Fruit fly (Drosophila melanogaster) whole organism, embryonic: ENCODE data around the gene Wdfy2.

Source experiments
- Abd-B ChIP-seq: fragments of 200-800 bp; sonication (Bioruptor generic); optimal IDR thresholded peaks from 2 replicates; lab custom pipeline; 2018; ENCODE audit warnings: missing biosample characterization, mild to moderate bottlenecking, missing genetic modification characterization, moderate library complexity
- B-H1 ChIP-seq: fragments of 200-800 bp; sonication (Bioruptor generic); IDR thresholded peaks from 3 replicates; pipeline ENCODE4 v1.3.6; 2022; ENCODE audit warnings: missing biosample characterization, missing genetic modification characterization
- CG11093 ChIP-seq: fragments of 200-800 bp; sonication (Bioruptor generic); IDR thresholded peaks from 3 replicates; pipeline ENCODE4 v1.3.6; 2022; ENCODE audit warnings: missing biosample characterization, missing genetic modification characterization
- CG11398 ChIP-seq: fragments of 200-800 bp; sonication (Bioruptor generic); optimal IDR thresholded peaks from 2 replicates; lab custom pipeline; 2016; ENCODE audit warnings: missing biosample characterization, missing genetic modification characterization
- CG12299 ChIP-seq: fragments of 200-800 bp; sonication (Bioruptor generic); optimal IDR thresholded peaks from 2 replicates; lab custom pipeline; 2018; ENCODE audit warnings: missing biosample characterization, mild to moderate bottlenecking, missing genetic modification characterization
- CG14710 ChIP-seq: fragments of 200-800 bp; sonication (Bioruptor generic); optimal IDR thresholded peaks from 3 replicates; lab custom pipeline; 2019; ENCODE audit warnings: missing biosample characterization, mild to moderate bottlenecking, missing genetic modification characterization, moderate library complexity
- CG1647 ChIP-seq: fragments of 200-800 bp; sonication (Bioruptor generic); optimal IDR thresholded peaks from 3 replicates; lab custom pipeline; 2016; ENCODE audit warnings: missing biosample characterization, missing genetic modification characterization
- CG17802 ChIP-seq: fragments of 200-800 bp; sonication (Bioruptor generic); optimal IDR thresholded peaks from 2 replicates; lab custom pipeline; 2018; ENCODE audit warnings: missing biosample characterization, mild to moderate bottlenecking, missing genetic modification characterization, moderate library complexity
- CG18262 ChIP-seq: fragments of 200-800 bp; optimal IDR thresholded peaks from 3 replicates; lab custom pipeline; 2019; ENCODE audit warnings: missing biosample characterization, mild to moderate bottlenecking, missing genetic modification characterization, moderate library complexity
- CG2116 ChIP-seq: fragments of 200-800 bp; sonication (Bioruptor generic); optimal IDR thresholded peaks from 3 replicates; lab custom pipeline; 2018; ENCODE audit warnings: missing biosample characterization, mild to moderate bottlenecking, missing genetic modification characterization
- CG30020 ChIP-seq: fragments of 200-800 bp; optimal IDR thresholded peaks from 2 replicates; lab custom pipeline; 2019; ENCODE audit warnings: missing biosample characterization, mild to moderate bottlenecking, missing genetic modification characterization, moderate library complexity
- CG4328 ChIP-seq: fragments of 200-800 bp; sonication (Bioruptor generic); optimal IDR thresholded peaks from 3 replicates; lab custom pipeline; 2017; ENCODE audit warnings: missing biosample characterization, missing genetic modification reagents, missing genetic modification characterization
- CG4617 ChIP-seq: fragments of 200-800 bp; sonication (Bioruptor generic); optimal IDR thresholded peaks from 3 replicates; lab custom pipeline; 2016; ENCODE audit warnings: missing biosample characterization, missing genetic modification characterization, borderline replicate concordance
- CG4854 ChIP-seq: fragments of 200-800 bp; sonication (Bioruptor generic); optimal IDR thresholded peaks from 2 replicates; lab custom pipeline; 2016; ENCODE audit warnings: missing biosample characterization, missing genetic modification characterization, inconsistent platforms
- CG7357 ChIP-seq: fragments of 200-800 bp; sonication (Bioruptor generic); IDR thresholded peaks from 3 replicates; pipeline ENCODE4 v1.3.6; 2022; ENCODE audit warnings: missing biosample characterization, missing genetic modification characterization
- CG8478 ChIP-seq: fragments of >200 bp; optimal IDR thresholded peaks from 2 replicates; lab custom pipeline; 2018
- CHES-1-like ChIP-seq: fragments of 200-800 bp; sonication (Bioruptor generic); optimal IDR thresholded peaks from 2 replicates; lab custom pipeline; 2016; ENCODE audit warnings: missing biosample characterization, missing genetic modification characterization
- Dref ChIP-seq: fragments of 200-800 bp; sonication (Bioruptor generic); IDR thresholded peaks from 2 replicates; pipeline ENCODE4 v1.3.6; 2022; ENCODE audit warnings: missing biosample characterization, missing genetic modification characterization
- E2f1 ChIP-seq: fragments of 200-800 bp; sonication (Bioruptor generic); IDR thresholded peaks from 2 replicates; pipeline ENCODE4 v1.3.6; 2022; ENCODE audit warnings: missing biosample characterization, missing genetic modification characterization
- HLH4C ChIP-seq: fragments of 200-800 bp; sonication (Bioruptor generic); IDR thresholded peaks from 3 replicates; pipeline ENCODE4 v1.3.6; 2022; ENCODE audit warnings: missing biosample characterization, missing genetic modification characterization; ENCODE audit not compliant: partially characterized antibody
- Hey ChIP-seq: fragments of 200-800 bp; sonication (Bioruptor generic); optimal IDR thresholded peaks from 3 replicates; lab custom pipeline; 2018; ENCODE audit warnings: missing biosample characterization, mild to moderate bottlenecking, missing genetic modification characterization
- MESR4 ChIP-seq: fragments of 200-800 bp; sonication (Bioruptor generic); optimal IDR thresholded peaks from 2 replicates; lab custom pipeline; 2018; ENCODE audit warnings: missing biosample characterization, mild to moderate bottlenecking, missing genetic modification characterization, moderate library complexity
- MTF-1 ChIP-seq: fragments of 200-800 bp; sonication (Bioruptor generic); optimal IDR thresholded peaks from 2 replicates; lab custom pipeline; 2018; ENCODE audit warnings: missing biosample characterization, mild to moderate bottlenecking, missing genetic modification characterization, borderline replicate concordance
- Nf-YB ChIP-seq: fragments of 200-800 bp; sonication (Bioruptor generic); optimal IDR thresholded peaks from 3 replicates; lab custom pipeline; 2019; ENCODE audit warnings: missing biosample characterization, mild to moderate bottlenecking, missing genetic modification characterization, moderate library complexity
- Nf-YC ChIP-seq: fragments of 200-800 bp; optimal IDR thresholded peaks from 3 replicates; lab custom pipeline; 2019; ENCODE audit warnings: missing biosample characterization, mild to moderate bottlenecking, missing genetic modification characterization, moderate library complexity
- Oaz ChIP-seq: fragments of 200-800 bp; sonication (Bioruptor generic); IDR thresholded peaks from 2 replicates; pipeline ENCODE4 v1.3.6; 2022; ENCODE audit warnings: missing biosample characterization, missing genetic modification characterization
- Rfx ChIP-seq: fragments of 200-800 bp; sonication (Bioruptor generic); IDR thresholded peaks from 2 replicates; pipeline ENCODE4 v1.3.6; 2022; ENCODE audit warnings: missing biosample characterization, missing genetic modification characterization
- abd-A ChIP-seq: fragments of 200-800 bp; sonication (Bioruptor generic); optimal IDR thresholded peaks from 3 replicates; lab custom pipeline; 2019; ENCODE audit warnings: missing biosample characterization, mild to moderate bottlenecking, missing genetic modification characterization, moderate library complexity
- bsh ChIP-seq, 2 experiments: fragments of 200-800 bp; sonication (Bioruptor generic); optimal IDR thresholded peaks; 2 replicates each; lab custom pipeline; 2017 to 2018; ENCODE audit warnings: mild to moderate bottlenecking in 2 of 2, missing biosample characterization in 2 of 2, missing genetic modification characterization in 2 of 2, moderate library complexity in 1 of 2
- eyg ChIP-seq: fragments of 200-800 bp; sonication (Bioruptor generic); optimal IDR thresholded peaks from 3 replicates; lab custom pipeline; 2016; ENCODE audit warnings: missing biosample characterization, missing genetic modification characterization
- gem ChIP-seq: fragments of 200-800 bp; sonication (Bioruptor generic); optimal IDR thresholded peaks from 2 replicates; lab custom pipeline; 2019; ENCODE audit warnings: missing biosample characterization, mild to moderate bottlenecking, missing genetic modification characterization, moderate library complexity
- gfzf ChIP-seq: fragments of 200-800 bp; sonication (Bioruptor generic); optimal IDR thresholded peaks from 2 replicates; lab custom pipeline; 2016; ENCODE audit warnings: missing biosample characterization, mild to moderate bottlenecking, missing genetic modification characterization, moderate library complexity
- jumu ChIP-seq: fragments of 200-800 bp; sonication (Bioruptor generic); optimal IDR thresholded peaks from 3 replicates; lab custom pipeline; 2016; ENCODE audit warnings: missing biosample characterization, missing genetic modification characterization
- lola ChIP-seq, 3 experiments: fragments of >200 bp in 2 of 3; fragments of 200-800 bp in 1 of 3; sonication (Bioruptor generic) in 1 of 3; optimal IDR thresholded peaks; 2 replicates each; lab custom pipeline; 2017 to 2019; ENCODE audit warnings: missing biosample characterization in 3 of 3, missing genetic modification characterization in 3 of 3, mild to moderate bottlenecking in 1 of 3, moderate library complexity in 1 of 3
- phol ChIP-seq: fragments of 200-800 bp; sonication (Bioruptor generic); optimal IDR thresholded peaks from 3 replicates; lab custom pipeline; 2018; ENCODE audit warnings: missing biosample characterization, mild to moderate bottlenecking, missing genetic modification characterization, moderate library complexity
- pros ChIP-seq: fragments of 200-800 bp; sonication (Bioruptor generic); optimal IDR thresholded peaks from 3 replicates; lab custom pipeline; 2019; ENCODE audit warnings: missing biosample characterization, mild to moderate bottlenecking, missing genetic modification characterization, moderate library complexity
- unpg ChIP-seq: fragments of 200-800 bp; sonication (Bioruptor generic); optimal IDR thresholded peaks from 3 replicates; lab custom pipeline; 2018; ENCODE audit warnings: missing biosample characterization, mild to moderate bottlenecking, missing genetic modification characterization, moderate library complexity
- vvl ChIP-seq: fragments of 200-800 bp; sonication (Bioruptor generic); IDR thresholded peaks from 2 replicates; pipeline ENCODE4 v1.3.6; 2022; ENCODE audit warnings: missing biosample characterization, missing genetic modification characterization
- yki ChIP-seq: fragments of >200 bp; optimal IDR thresholded peaks from 3 replicates; lab custom pipeline; 2018

Gene Wdfy2

dm6 chr2L:10422643-10423606 lies at the start of gene Wdfy2, which contains the start of gene pie (continued):
- TF ChIP-seq CG1647 (GFP tag; lab: Kevin White, UChicago) = no peak
- peak; percentile 39 for TF ChIP-seq phol (tag; lab: Kevin White, UChicago)
- TF ChIP-seq gfzf = peak; percentile 26
- peak; percentile 31 for TF ChIP-seq CG18262 (tag; lab: Kevin White, UChicago)
- TF ChIP-seq Dref (GFP tag; lab: Robert Waterston, UW) = peak; percentile 47
- no peak for TF ChIP-seq pros (GFP tag; lab: Kevin White, UChicago)
- TF ChIP-seq MTF-1 (GFP tag; lab: Kevin White, UChicago) = no peak
- TF ChIP-seq CG11398 = no peak
- no peak for TF ChIP-seq abd-A (tag; lab: Kevin White, UChicago)
- no peak for TF ChIP-seq B-H1 (GFP tag; lab: Robert Waterston, UW)
- no peak for TF ChIP-seq bsh (GFP tag; optimal IDR thresholded peaks at IDR 0.05; lab: Kevin White, UChicago)
- peak; percentile 77 for TF ChIP-seq CG2116 (GFP tag; lab: Kevin White, UChicago)
- peak; percentile 67 for TF ChIP-seq MESR4
- TF ChIP-seq Nf-YB (GFP tag; lab: Kevin White, UChicago) = no peak
- TF ChIP-seq eyg (GFP tag; lab: Kevin White, UChicago) = no peak
- TF ChIP-seq CG4617 (GFP tag; lab: Kevin White, UChicago) = peak; percentile 29
- TF ChIP-seq CG4854 (GFP tag; lab: Kevin White, UChicago) = no peak
- peak; percentile 92 for TF ChIP-seq CG17802
- TF ChIP-seq lola (GFP tag; optimal IDR thresholded peaks at IDR 0.05; lab: Kevin White, UChicago) = peak in 2 of 3 experiments; percentile 14 to 94
- TF ChIP-seq CG8478 (lab: Kevin White, UChicago) = no peak
- TF ChIP-seq Oaz = no peak
- TF ChIP-seq E2f1 (GFP tag; lab: Robert Waterston, UW) = no peak
- TF ChIP-seq CG12299 = no peak
- TF ChIP-seq unpg = no peak
- peak; percentile 97 for TF ChIP-seq CG30020 (tag; lab: Kevin White, UChicago)
- TF ChIP-seq Rfx = 0 out of 2 replicates have a peak, but pooled peaks have one; percentile 13
- no peak for TF ChIP-seq yki (lab: Kevin White, UChicago)
- TF ChIP-seq CG14710 (tag; lab: Kevin White, UChicago) = peak; percentile 39
- no peak for TF ChIP-seq CG11093 (GFP tag; lab: Robert Waterston, UW)
- TF ChIP-seq CG4328 (GFP tag; lab: Kevin White, UChicago) = no peak
- no peak for TF ChIP-seq CHES-1-like
- TF ChIP-seq Abd-B (GFP tag; lab: Kevin White, UChicago) = peak; percentile 50
- no peak for TF ChIP-seq gem
- TF ChIP-seq CG7357 = peak; percentile 97
- TF ChIP-seq Nf-YC (tag; lab: Kevin White, UChicago) = peak; percentile 1
- TF ChIP-seq vvl (GFP tag; lab: Robert Waterston, UW) = peak; percentile 12; the same call in 1 of the 2 replicates
- TF ChIP-seq jumu (GFP tag; lab: Kevin White, UChicago) = no peak
- no peak for TF ChIP-seq Hey (tag; lab: Kevin White, UChicago)
- TF ChIP-seq HLH4C = no peak
